Worm (Caenorhabditis elegans) whole organism, mixed stage, embryonic: ENCODE data around the gene comt-4.

Experiments
- bed-3 ChIP-seq: fragments of 200-800 bp; sonication (Bioruptor generic); optimal IDR thresholded peaks from 3 replicates; lab custom pipeline; 2018; ENCODE audit warnings: mild to moderate bottlenecking, missing genetic modification characterization, moderate library complexity, missing compliant biosample characterization
- blmp-1 ChIP-seq: fragments of 150-350 bp; optimal IDR thresholded peaks from 2 replicates; lab custom pipeline; 2014; ENCODE audit warnings: missing biosample characterization, missing genetic modification characterization
- ceh-39 ChIP-seq: fragments of 150-350 bp; optimal IDR thresholded peaks from 2 replicates; lab custom pipeline; 2014; ENCODE audit warnings: missing biosample characterization, missing genetic modification characterization
- ceh-43 ChIP-seq: fragments of 200-800 bp; sonication (Bioruptor generic); optimal IDR thresholded peaks from 2 replicates; lab custom pipeline; 2018; ENCODE audit warnings: mild to moderate bottlenecking, missing genetic modification characterization, moderate library complexity, missing compliant biosample characterization
- ceh-83 ChIP-seq: fragments of 200-800 bp; sonication (Bioruptor generic); optimal IDR thresholded peaks from 2 replicates; lab custom pipeline; 2018; ENCODE audit warnings: mild to moderate bottlenecking, missing genetic modification characterization, missing compliant biosample characterization
- ces-1 ChIP-seq: fragments of 150-350 bp; optimal IDR thresholded peaks from 2 replicates; lab custom pipeline; 2014; ENCODE audit warnings: missing biosample characterization, missing genetic modification reagents, missing genetic modification characterization
- cnd-1 ChIP-seq: fragments of 200-800 bp; sonication (Bioruptor generic); optimal IDR thresholded peaks from 2 replicates; lab custom pipeline; 2018; ENCODE audit warnings: mild to moderate bottlenecking, missing genetic modification characterization, missing compliant biosample characterization
- drap-1 ChIP-seq: fragments of 200-800 bp; sonication (Bioruptor generic); optimal IDR thresholded peaks from 3 replicates; lab custom pipeline; 2018; ENCODE audit warnings: mild to moderate bottlenecking, missing genetic modification characterization, missing compliant biosample characterization
- elt-1 ChIP-seq: sonication (generic microtip); optimal IDR thresholded peaks from 2 replicates; lab custom pipeline; 2017; ENCODE audit warnings: missing genetic modification characterization, mild to moderate bottlenecking, missing compliant biosample characterization, antibody characterized with exemption, moderate library complexity, borderline replicate concordance; ENCODE audit not compliant: insufficient read depth
- elt-3 ChIP-seq: fragments of 150-350 bp; optimal IDR thresholded peaks from 2 replicates; lab custom pipeline; 2014; ENCODE audit warnings: missing biosample characterization, missing genetic modification characterization
- flh-1 ChIP-seq: fragments of 200-800 bp; sonication (Bioruptor generic); optimal IDR thresholded peaks from 2 replicates; lab custom pipeline; 2018; ENCODE audit warnings: mild to moderate bottlenecking, missing genetic modification characterization, moderate library complexity, missing compliant biosample characterization
- ham-2 ChIP-seq: fragments of 200-800 bp; sonication (Bioruptor generic); optimal IDR thresholded peaks from 2 replicates; lab custom pipeline; 2018; ENCODE audit warnings: mild to moderate bottlenecking, missing genetic modification characterization, missing compliant biosample characterization
- lin-13 ChIP-seq: fragments of 150-350 bp; optimal IDR thresholded peaks from 2 replicates; lab custom pipeline; 2014; ENCODE audit warnings: missing biosample characterization, missing genetic modification characterization
- lin-32 ChIP-seq: fragments of 200-800 bp; sonication (Bioruptor generic); optimal IDR thresholded peaks from 2 replicates; lab custom pipeline; 2018; ENCODE audit warnings: mild to moderate bottlenecking, missing genetic modification characterization, missing compliant biosample characterization
- lsy-2 ChIP-seq: fragments of 150-350 bp; optimal IDR thresholded peaks from 2 replicates; lab custom pipeline; 2014; ENCODE audit warnings: missing biosample characterization, missing genetic modification characterization
- mab-5 ChIP-seq: fragments of 150-350 bp; optimal IDR thresholded peaks from 2 replicates; lab custom pipeline; 2014; ENCODE audit warnings: missing biosample characterization, missing genetic modification characterization
- mep-1 ChIP-seq: fragments of 150-350 bp; optimal IDR thresholded peaks from 2 replicates; lab custom pipeline; 2017; ENCODE audit warnings: missing biosample characterization, missing genetic modification reagents, missing genetic modification characterization, inconsistent platforms
- mls-2 ChIP-seq: sonication (generic microtip); optimal IDR thresholded peaks from 2 replicates; lab custom pipeline; 2016; ENCODE audit warnings: mild to moderate bottlenecking, missing genetic modification characterization, moderate library complexity, missing compliant biosample characterization
- nhr-2 ChIP-seq: fragments of 150-350 bp; optimal IDR thresholded peaks from 2 replicates; lab custom pipeline; 2014; ENCODE audit warnings: missing biosample characterization, missing genetic modification characterization
- nhr-237 ChIP-seq: fragments of 150-350 bp; optimal IDR thresholded peaks from 2 replicates; lab custom pipeline; 2014; ENCODE audit warnings: missing biosample characterization, missing genetic modification characterization
- nhr-28 ChIP-seq: fragments of 150-350 bp; optimal IDR thresholded peaks from 2 replicates; lab custom pipeline; 2014; ENCODE audit warnings: missing biosample characterization, missing genetic modification characterization
- nhr-76 ChIP-seq: sonication (generic microtip); optimal IDR thresholded peaks from 2 replicates; lab custom pipeline; 2017; ENCODE audit warnings: missing biosample characterization, missing genetic modification characterization
- pha-4 ChIP-seq: fragments of 150-350 bp; optimal IDR thresholded peaks from 2 replicates; lab custom pipeline; 2018; ENCODE audit warnings: missing biosample characterization, missing genetic modification reagents, missing genetic modification characterization
- sem-2 ChIP-seq: fragments of 200-800 bp; sonication (Bioruptor generic); optimal IDR thresholded peaks from 2 replicates; lab custom pipeline; 2018; ENCODE audit warnings: mild to moderate bottlenecking, missing genetic modification characterization, missing compliant biosample characterization
- snpc-4 ChIP-seq: fragments of 150-350 bp; optimal IDR thresholded peaks from 2 replicates; lab custom pipeline; 2014; ENCODE audit warnings: missing biosample characterization, missing genetic modification characterization
- sptf-1 ChIP-seq: sonication (generic microtip); optimal IDR thresholded peaks from 2 replicates; lab custom pipeline; 2017; ENCODE audit warnings: mild to moderate bottlenecking, missing genetic modification characterization, moderate library complexity, missing compliant biosample characterization
- tbx-8 ChIP-seq: fragments of 200-800 bp; sonication (Bioruptor generic); optimal IDR thresholded peaks from 2 replicates; lab custom pipeline; 2018; ENCODE audit warnings: mild to moderate bottlenecking, missing genetic modification characterization, moderate library complexity, missing compliant biosample characterization
- unc-39 ChIP-seq: fragments of 150-350 bp; optimal IDR thresholded peaks from 2 replicates; lab custom pipeline; 2014; ENCODE audit warnings: missing biosample characterization, missing genetic modification characterization
- unc-62 ChIP-seq: fragments of 150-350 bp; optimal IDR thresholded peaks from 2 replicates; lab custom pipeline; 2014; ENCODE audit warnings: missing biosample characterization, missing genetic modification reagents, missing genetic modification characterization
- zip-8 ChIP-seq: fragments of 150-350 bp; optimal IDR thresholded peaks from 2 replicates; lab custom pipeline; 2014; ENCODE audit warnings: missing biosample characterization, missing genetic modification characterization
- ztf-11 ChIP-seq: fragments of 150-350 bp; optimal IDR thresholded peaks from 2 replicates; lab custom pipeline; 2014; ENCODE audit warnings: missing biosample characterization, missing genetic modification characterization

The comt-4 gene

ce11 chrV:2050790-2051189 lies 805 bp upstream of the comt-4 start:
- TF ChIP-seq ztf-11 (tag; lab: Kevin White, UChicago) (no peak), sem-2 (GFP tag; lab: Kevin White, UChicago) (no peak), ceh-43 (GFP tag; lab: Kevin White, UChicago) (no peak), flh-1 (no peak), mep-1 (tag; lab: Kevin White, UChicago) (no peak), nhr-2 (tag; lab: Kevin White, UChicago) (no peak), elt-3 (tag; lab: Kevin White, UChicago) (no peak), elt-1 (tag; lab: Kevin White, UChicago) (no peak), ces-1 (GFP tag; lab: Kevin White, UChicago) (no peak), nhr-237 (no peak), ham-2 (GFP tag; lab: Kevin White, UChicago) (no peak)

- TF ChIP-seq drap-1 (GFP tag; lab: Kevin White, UChicago): no peak
- TF ChIP-seq ham-2 (GFP tag; lab: Kevin White, UChicago): no peak
- TF ChIP-seq nhr-237: no peak
- TF ChIP-seq bed-3 (GFP tag; lab: Kevin White, UChicago): no peak
- TF ChIP-seq lin-13 (tag; lab: Kevin White, UChicago): no peak
- no peak for TF ChIP-seq sptf-1 (tag; lab: Kevin White, UChicago)
- no peak for TF ChIP-seq blmp-1 (tag; lab: Kevin White, UChicago)
- TF ChIP-seq lsy-2 (tag; lab: Kevin White, UChicago): no peak
- no peak for TF ChIP-seq snpc-4 (tag; lab: Kevin White, UChicago)
- TF ChIP-seq nhr-76 (tag; lab: Kevin White, UChicago): no peak
Measured at ce11 chrV:2045956-2046355, 4.0 kb downstream of the comt-4 start, which contains the start of gene Y40B10A.5. Gene Y40B10A.5 (minus strand): TSS chrV:2046056.

ce11 chrV:2035545-2035944 lies 14.4 kb downstream of the comt-4 start, which contains the start of gene srab-23:
Gene srab-23 (minus strand): TSS chrV:2035645.
- TF ChIP-seq tbx-8 (GFP tag; lab: Kevin White, UChicago) (no peak), nhr-2 (tag; lab: Kevin White, UChicago) (no peak), lin-13 (tag; lab: Kevin White, UChicago) (no peak), blmp-1 (tag; lab: Kevin White, UChicago) (no peak), flh-1 (no peak), sptf-1 (tag; lab: Kevin White, UChicago) (no peak), cnd-1 (tag; lab: Kevin White, UChicago) (no peak), lsy-2 (tag; lab: Kevin White, UChicago) (no peak), unc-62 (no peak), pha-4 (tag; lab: Kevin White, UChicago) (no peak), lin-32 (GFP tag; lab: Kevin White, UChicago) (no peak)

DNA sequence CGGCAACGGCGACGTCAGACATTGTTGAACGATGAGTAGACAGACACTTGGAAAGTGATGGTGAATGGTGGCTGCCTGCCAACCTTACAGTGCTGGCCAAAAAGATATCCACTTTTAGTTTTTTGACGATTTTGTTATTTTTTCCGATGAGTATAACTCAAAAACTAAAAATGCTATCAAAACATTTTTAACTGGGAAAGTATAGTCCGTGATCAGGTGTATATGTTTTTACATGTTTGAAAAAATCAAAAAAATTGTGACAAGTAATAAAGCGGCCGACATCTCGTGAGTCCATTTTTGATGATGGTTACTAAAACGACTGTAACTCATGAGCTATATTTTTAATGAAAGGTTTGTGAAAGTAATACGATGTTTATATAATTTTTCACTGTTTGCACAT lies 18.5 kb downstream of the comt-4 start, which contains the start of gene hil-6:
TSS of gene hil-6 (minus strand) at position 101 of the 400 bp plus-strand sequence.
- TF ChIP-seq ces-1 (GFP tag; lab: Kevin White, UChicago): no peak
- TF ChIP-seq unc-39 (tag; lab: Kevin White, UChicago): no peak
- TF ChIP-seq ceh-83 (GFP tag; lab: Kevin White, UChicago): no peak
- TF ChIP-seq mab-5 (tag; lab: Kevin White, UChicago): no peak
- TF ChIP-seq ham-2 (GFP tag; lab: Kevin White, UChicago): no peak
- no peak for TF ChIP-seq nhr-28
- no peak for TF ChIP-seq lin-32 (GFP tag; lab: Kevin White, UChicago)
- TF ChIP-seq lin-13 (tag; lab: Kevin White, UChicago): no peak
- TF ChIP-seq mep-1 (tag; lab: Kevin White, UChicago): no peak
- no peak for TF ChIP-seq mls-2 (tag; lab: Kevin White, UChicago)
- no peak for TF ChIP-seq zip-8 (tag; lab: Kevin White, UChicago)
- TF ChIP-seq bed-3 (GFP tag; lab: Kevin White, UChicago): no peak
- no peak for TF ChIP-seq pha-4 (tag; lab: Kevin White, UChicago)
- no peak for TF ChIP-seq unc-62
- no peak for TF ChIP-seq blmp-1 (tag; lab: Kevin White, UChicago)
- TF ChIP-seq elt-1 (tag; lab: Kevin White, UChicago): no peak
- no peak for TF ChIP-seq sptf-1 (tag; lab: Kevin White, UChicago)
- no peak for TF ChIP-seq ceh-39
- TF ChIP-seq nhr-2 (tag; lab: Kevin White, UChicago): no peak
- TF ChIP-seq tbx-8 (GFP tag; lab: Kevin White, UChicago): no peak
